Worm (Caenorhabditis elegans): ENCODE data around the gene ZK418.13.

DNA sequence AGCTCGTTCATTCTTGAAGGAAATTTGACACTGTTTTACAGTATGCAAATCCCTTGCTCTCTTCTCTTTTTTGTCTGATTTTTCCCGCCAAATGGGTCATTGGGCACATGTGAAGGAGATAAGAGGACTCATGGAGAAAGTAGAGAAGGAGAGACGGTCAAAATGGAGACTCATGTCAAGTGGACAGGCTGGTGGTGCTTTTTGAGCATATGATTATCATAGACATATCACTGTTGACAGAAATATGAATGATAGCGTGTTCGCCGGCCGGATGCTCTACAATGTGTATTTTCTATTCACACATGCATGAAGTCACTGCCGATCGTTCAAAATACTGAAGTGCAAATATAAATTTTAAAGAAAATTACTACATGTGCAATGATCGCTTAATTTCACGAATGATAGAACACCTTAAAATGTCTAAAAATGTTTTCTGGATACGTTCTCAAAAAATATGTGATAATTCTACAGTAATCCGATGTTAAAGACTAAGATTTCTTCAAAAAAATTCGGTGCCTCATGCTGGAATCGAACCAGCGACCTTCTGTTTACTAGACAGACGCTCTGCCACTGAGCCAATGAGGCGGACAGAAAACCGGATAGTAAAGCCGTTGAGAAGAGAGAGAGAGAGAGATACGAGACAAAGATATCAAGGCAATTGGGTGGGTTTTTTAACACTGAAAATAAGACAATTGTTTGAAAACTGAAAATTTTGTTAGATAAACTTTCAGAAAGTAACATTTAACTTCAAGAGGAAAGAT is 46.1 kb downstream of the ZK418.13 start:
- TF ChIP-seq unc-62 (GFP tag; optimal IDR thresholded peaks at IDR 0.05) (no peak), nhr-90 (tag; optimal IDR thresholded peaks at IDR 0.05) (peak; percentile 45), hmg-20 (GFP tag; IDR thresholded peaks at IDR 0.05) (no peak), dpff-1 (tag; optimal IDR thresholded peaks at IDR 0.05) (no peak), nhr-27 (tag; optimal IDR thresholded peaks at IDR 0.05) (no peak), egl-44 (GFP tag; IDR thresholded peaks at IDR 0.05) (no peak), ama-1 (optimal IDR thresholded peaks at IDR 0.05) (no peak), ama-1 (GFP tag; optimal IDR thresholded peaks at IDR 0.05) (no peak), efl-1 (GFP tag; optimal IDR thresholded peaks at IDR 0.05) (no peak), Y95B8A.8 (GFP tag; IDR thresholded peaks at IDR 0.05) (no peak), lin-26 (GFP tag; IDR thresholded peaks at IDR 0.05) (peak; percentile 73; the same call in 1 of the 2 replicates), Y67H2A.10 (GFP tag; conservative IDR thresholded peaks at IDR 0.05) (no peak)

All from whole organism, young adult.